Fruit fly (Drosophila melanogaster): Measurements from ENCODE around the gene sws.

Gene sws

dm6 chrX:7968215-7968799, at the start of gene sws:
Gene sws, minus strand, starts transcription at chrX:7968236.
- TF ChIP-seq Sin3A (optimal IDR thresholded peaks at IDR 0.05) (no peak), h (optimal IDR thresholded peaks at IDR 0.05) (no peak), ttk (optimal IDR thresholded peaks at IDR 0.05) (no peak), insv (optimal IDR thresholded peaks at IDR 0.05) (no peak), psq (optimal IDR thresholded peaks at IDR 0.05) (no peak), Myc (optimal IDR thresholded peaks at IDR 0.05) (no peak)

- TF ChIP-seq insv (optimal IDR thresholded peaks at IDR 0.05) (no peak), psq (optimal IDR thresholded peaks at IDR 0.05) (no peak), Sin3A (optimal IDR thresholded peaks at IDR 0.05) (no peak), Myc (optimal IDR thresholded peaks at IDR 0.05) (no peak), h (optimal IDR thresholded peaks at IDR 0.05) (no peak), ttk (optimal IDR thresholded peaks at IDR 0.05) (no peak)
Observed at dm6 chrX:7995171-7995747, 27.2 kb upstream of the sws start, which contains the start of gene Tbh. Gene Tbh, plus strand, starts transcription at chrX:7995697.

- no peak for TF ChIP-seq psq (optimal IDR thresholded peaks at IDR 0.05)
- TF ChIP-seq Sin3A (optimal IDR thresholded peaks at IDR 0.05) = no peak
- no peak for TF ChIP-seq insv (optimal IDR thresholded peaks at IDR 0.05)
- TF ChIP-seq ttk (optimal IDR thresholded peaks at IDR 0.05) = no peak
- TF ChIP-seq h (optimal IDR thresholded peaks at IDR 0.05) = no peak
Observed at dm6 chrX:7986551-7986950, 18.5 kb upstream of the sws start.

dm6 chrX:7980786-7981185, 12.8 kb upstream of the sws start:
- no peak for TF ChIP-seq insv (optimal IDR thresholded peaks at IDR 0.05)
- TF ChIP-seq ttk (optimal IDR thresholded peaks at IDR 0.05) = no peak
- no peak for TF ChIP-seq psq (optimal IDR thresholded peaks at IDR 0.05)
- no peak for TF ChIP-seq Myc (optimal IDR thresholded peaks at IDR 0.05)
- no peak for TF ChIP-seq Sin3A (optimal IDR thresholded peaks at IDR 0.05)
- no peak for TF ChIP-seq h (optimal IDR thresholded peaks at IDR 0.05)

- TF ChIP-seq ttk (optimal IDR thresholded peaks at IDR 0.05) = no peak
- no peak for TF ChIP-seq insv (optimal IDR thresholded peaks at IDR 0.05)
- TF ChIP-seq psq (optimal IDR thresholded peaks at IDR 0.05) = no peak
- TF ChIP-seq Sin3A (optimal IDR thresholded peaks at IDR 0.05) = no peak
- TF ChIP-seq Myc (optimal IDR thresholded peaks at IDR 0.05) = no peak
- no peak for TF ChIP-seq h (optimal IDR thresholded peaks at IDR 0.05)
Observed at dm6 chrX:7979202-7979601, 11.2 kb upstream of the sws start.

- TF ChIP-seq ttk (optimal IDR thresholded peaks at IDR 0.05) = no peak
- TF ChIP-seq Myc (optimal IDR thresholded peaks at IDR 0.05) = no peak
- no peak for TF ChIP-seq insv (optimal IDR thresholded peaks at IDR 0.05)
- TF ChIP-seq Sin3A (optimal IDR thresholded peaks at IDR 0.05) = no peak
- TF ChIP-seq psq (optimal IDR thresholded peaks at IDR 0.05) = no peak
- no peak for TF ChIP-seq h (optimal IDR thresholded peaks at IDR 0.05)
Observed at dm6 chrX:7978027-7978426, 10.0 kb upstream of the sws start.

- TF ChIP-seq Sin3A (optimal IDR thresholded peaks at IDR 0.05) (no peak), h (optimal IDR thresholded peaks at IDR 0.05) (no peak), psq (optimal IDR thresholded peaks at IDR 0.05) (no peak)
Observed at dm6 chrX:7976976-7977834, 9.2 kb upstream of the sws start.

- TF ChIP-seq insv (optimal IDR thresholded peaks at IDR 0.05) (no peak), Myc (optimal IDR thresholded peaks at IDR 0.05) (no peak), ttk (optimal IDR thresholded peaks at IDR 0.05) (no peak), Sin3A (optimal IDR thresholded peaks at IDR 0.05) (no peak), psq (optimal IDR thresholded peaks at IDR 0.05) (no peak), h (optimal IDR thresholded peaks at IDR 0.05) (no peak)
Observed at dm6 chrX:7975516-7976257, 7.7 kb upstream of the sws start.

- TF ChIP-seq Myc (optimal IDR thresholded peaks at IDR 0.05) = no peak
- TF ChIP-seq Sin3A (optimal IDR thresholded peaks at IDR 0.05) = no peak
- TF ChIP-seq ttk (optimal IDR thresholded peaks at IDR 0.05) = no peak
- TF ChIP-seq h (optimal IDR thresholded peaks at IDR 0.05) = no peak
- no peak for TF ChIP-seq insv (optimal IDR thresholded peaks at IDR 0.05)
- TF ChIP-seq psq (optimal IDR thresholded peaks at IDR 0.05) = no peak
Observed at dm6 chrX:7973325-7973954, 5.4 kb upstream of the sws start.

- TF ChIP-seq h (optimal IDR thresholded peaks at IDR 0.05) (no peak), psq (optimal IDR thresholded peaks at IDR 0.05) (no peak), Myc (optimal IDR thresholded peaks at IDR 0.05) (no peak), insv (optimal IDR thresholded peaks at IDR 0.05) (no peak), ttk (optimal IDR thresholded peaks at IDR 0.05) (no peak), Sin3A (optimal IDR thresholded peaks at IDR 0.05) (no peak)
Observed at dm6 chrX:7972363-7972942, 4.4 kb upstream of the sws start.

dm6 chrX:7970396-7970795, 2.4 kb upstream of the sws start:
- TF ChIP-seq h (optimal IDR thresholded peaks at IDR 0.05) (no peak), Myc (optimal IDR thresholded peaks at IDR 0.05) (no peak), insv (optimal IDR thresholded peaks at IDR 0.05) (no peak), psq (optimal IDR thresholded peaks at IDR 0.05) (no peak), ttk (optimal IDR thresholded peaks at IDR 0.05) (no peak), Sin3A (optimal IDR thresholded peaks at IDR 0.05) (no peak)

All from Kc167 (cell line).